Fruit fly (Drosophila melanogaster): ENCODE measurements around the gene CG13733.

Gene CG13733

DNA sequence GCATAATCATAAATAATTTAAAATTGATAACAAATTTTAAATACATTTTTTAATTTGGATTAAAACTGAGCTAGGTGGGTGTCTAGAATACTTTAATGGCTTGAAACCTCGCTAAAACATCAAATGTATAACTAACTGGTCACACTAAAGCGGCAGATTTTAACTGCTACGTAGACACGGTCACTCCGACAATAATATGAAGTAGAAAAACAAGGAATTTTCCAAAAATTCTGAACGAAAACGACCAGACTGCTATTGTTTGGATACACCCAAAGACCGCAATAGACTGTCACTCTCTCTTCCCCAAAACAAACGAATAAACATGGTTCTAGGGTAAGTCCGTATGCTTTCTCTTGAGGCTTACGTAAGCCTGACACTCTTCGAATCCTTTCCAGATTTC is 12.9 kb downstream of the CG13733 start, which contains the start of gene QIL1 (continued):
- no peak for TF ChIP-seq Fer2 (tag; optimal IDR thresholded peaks at IDR 0.05)
- TF ChIP-seq CG9609 (GFP tag; optimal IDR thresholded peaks at IDR 0.05) = no peak
- no peak for TF ChIP-seq fd64A (GFP tag; optimal IDR thresholded peaks at IDR 0.05)
- no peak for TF ChIP-seq CG6683 (GFP tag; optimal IDR thresholded peaks at IDR 0.05)
- TF ChIP-seq CG12769 (tag; optimal IDR thresholded peaks at IDR 0.05) = peak; percentile 9
- peak; percentile 85 for TF ChIP-seq stwl (tag; optimal IDR thresholded peaks at IDR 0.05)
- TF ChIP-seq Dref (GFP tag; IDR thresholded peaks at IDR 0.05) = peak; percentile 44; the same call in 1 of the 2 replicates
- TF ChIP-seq Xrp1 (GFP tag; IDR thresholded peaks at IDR 0.05) = no peak
- peak; percentile 40 for TF ChIP-seq CG2712 (tag; optimal IDR thresholded peaks at IDR 0.05)
- no peak for TF ChIP-seq vnd (GFP tag; IDR thresholded peaks at IDR 0.05; ENCODE audit: partially characterized antibody)
- TF ChIP-seq CG30403 (GFP tag; optimal IDR thresholded peaks at IDR 0.05) = no peak
- no peak for TF ChIP-seq Stat92E (GFP tag; optimal IDR thresholded peaks at IDR 0.05)

DNA sequence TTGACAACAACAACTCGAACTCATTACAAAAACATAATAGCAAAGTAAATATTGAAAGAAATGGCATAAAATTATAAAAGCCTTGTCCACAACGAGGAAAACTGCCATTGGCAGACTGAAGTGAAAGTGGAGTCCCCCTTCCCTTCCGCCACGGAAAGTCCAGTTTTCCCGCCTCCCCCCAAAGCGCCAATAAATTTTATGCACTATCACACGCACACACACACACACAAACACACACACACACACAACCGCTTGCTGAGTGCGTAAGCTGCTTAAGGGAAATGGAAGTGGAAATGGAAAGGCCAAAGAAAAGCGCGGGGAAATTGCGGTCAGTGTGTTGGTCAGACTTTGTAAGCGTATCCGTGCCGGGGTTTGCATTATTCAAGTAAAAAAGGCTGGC is 16.3 kb downstream of the CG13733 start:
- no peak for TF ChIP-seq CG3065 (GFP tag; optimal IDR thresholded peaks at IDR 0.05)
- TF ChIP-seq Med (GFP tag) = peak; percentile 55
- no peak for TF ChIP-seq fru (optimal IDR thresholded peaks at IDR 0.05)
- TF ChIP-seq sd (tag; optimal IDR thresholded peaks at IDR 0.05) = no peak
- no peak for TF ChIP-seq fu2 (GFP tag; optimal IDR thresholded peaks at IDR 0.05)
- no peak for TF ChIP-seq nau (GFP tag; optimal IDR thresholded peaks at IDR 0.05)
- TF ChIP-seq CG3163 (GFP tag; optimal IDR thresholded peaks at IDR 0.05) = no peak
- TF ChIP-seq br (optimal IDR thresholded peaks at IDR 0.05) = no peak
- no peak for TF ChIP-seq CG17802 (tag; optimal IDR thresholded peaks at IDR 0.05)
- no peak for TF ChIP-seq tap (tag; optimal IDR thresholded peaks at IDR 0.05)
- TF ChIP-seq pnt (GFP tag; optimal IDR thresholded peaks at IDR 0.05) = no peak
- TF ChIP-seq abd-A (tag; optimal IDR thresholded peaks at IDR 0.05) = peak; percentile 57
- no peak for TF ChIP-seq CG14965 (GFP tag; optimal IDR thresholded peaks at IDR 0.05; ENCODE audit: borderline replicate concordance)
- TF ChIP-seq crol (GFP tag; IDR thresholded peaks at IDR 0.05) = 0 out of 2 replicates have a peak, but pooled peaks have one; percentile 14
- TF ChIP-seq Opbp (GFP tag; IDR thresholded peaks at IDR 0.05; ENCODE audit: partially characterized antibody) = no peak
- TF ChIP-seq al (GFP tag; IDR thresholded peaks at IDR 0.05) = no peak
- no peak for TF ChIP-seq CG9215 (GFP tag; IDR thresholded peaks at IDR 0.05)
- TF ChIP-seq CG12659 (GFP tag; optimal IDR thresholded peaks at IDR 0.05) = no peak
- TF ChIP-seq CG6175 (GFP tag; IDR thresholded peaks at IDR 0.05) = no peak
- TF ChIP-seq cg (GFP tag; optimal IDR thresholded peaks at IDR 0.05) = peak; percentile 43
- peak; percentile 15 for TF ChIP-seq oc (tag; optimal IDR thresholded peaks at IDR 0.05)

DNA sequence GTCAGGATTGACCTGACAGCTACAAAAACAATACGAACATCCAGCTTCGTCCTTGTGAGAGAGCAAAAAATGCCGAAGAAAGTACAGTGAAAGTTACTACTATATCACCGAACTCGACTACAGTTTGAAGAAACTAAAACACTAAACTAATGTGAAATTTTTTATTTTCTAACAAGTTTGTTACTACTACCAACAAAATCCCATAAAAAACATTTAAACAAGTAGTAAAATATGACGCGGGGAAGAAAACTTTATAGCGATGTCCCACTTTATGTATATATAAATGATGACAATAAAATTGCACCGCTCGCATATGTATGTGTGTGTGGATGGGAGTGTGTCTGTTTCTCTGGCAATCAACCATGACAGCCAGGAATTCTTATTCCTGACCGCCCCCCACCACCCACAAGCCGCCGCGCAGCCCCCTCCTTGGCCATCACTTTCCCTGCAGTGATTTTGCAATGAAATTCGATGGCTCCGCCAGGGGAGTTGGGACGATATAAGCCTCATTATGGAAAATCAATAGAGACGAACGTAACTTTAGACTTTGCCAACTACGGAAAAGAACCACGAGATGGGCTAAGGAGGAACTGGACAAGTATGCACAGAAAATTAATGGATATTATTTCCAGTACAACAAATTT is 17.2 kb downstream of the CG13733 start:
- TF ChIP-seq Sry-δ (GFP tag; optimal IDR thresholded peaks at IDR 0.05) (no peak), MBD-R2 (GFP tag; IDR thresholded peaks at IDR 0.05) (peak; percentile 12; the same call in 1 of the 2 replicates), CG10147 (GFP tag; optimal IDR thresholded peaks at IDR 0.05) (peak; percentile 11), Jarid2 (GFP tag; optimal IDR thresholded peaks at IDR 0.05) (no peak), Dek (tag; optimal IDR thresholded peaks at IDR 0.05) (no peak), CG14441 (GFP tag; IDR thresholded peaks at IDR 0.05) (peak; percentile 52; the same call in 1 of the 2 replicates), tio (GFP tag; optimal IDR thresholded peaks at IDR 0.05) (no peak), dysf (GFP tag; IDR thresholded peaks at IDR 0.05) (peak; percentile 57; the same call in 1 of the 3 replicates), ap (GFP tag; IDR thresholded peaks at IDR 0.05) (no peak), lmd (GFP tag; IDR thresholded peaks at IDR 0.05) (peak; percentile 11; the same call in 1 of the 2 replicates), Gsc (GFP tag; IDR thresholded peaks at IDR 0.05) (no peak), Fer3 (tag; optimal IDR thresholded peaks at IDR 0.05) (no peak), corto (GFP tag; optimal IDR thresholded peaks at IDR 0.05) (no peak), Mad (GFP tag; optimal IDR thresholded peaks at IDR 0.05) (no peak), CG12942 (GFP tag; optimal IDR thresholded peaks at IDR 0.05) (no peak), lola (GFP tag; optimal IDR thresholded peaks at IDR 0.05) (no peak), HLH4C (GFP tag; IDR thresholded peaks at IDR 0.05; ENCODE audit: partially characterized antibody) (no peak)
